Fruit fly (Drosophila melanogaster) whole organism, wandering third instar larva: ENCODE results near the gene TotA.

ENCODE experiments used
- Abd-B ChIP-seq: fragments of >200 bp; optimal IDR thresholded peaks from 2 replicates; lab custom pipeline; 2017; ENCODE audit warnings: missing biosample characterization, missing genetic modification characterization
- CG32264 ChIP-seq: fragments of 200-800 bp; sonication (Bioruptor generic); optimal IDR thresholded peaks from 2 replicates; lab custom pipeline; 2016; ENCODE audit warnings: missing biosample characterization, missing genetic modification characterization
- CG9705 ChIP-seq: fragments of 200-800 bp; sonication (Bioruptor generic); optimal IDR thresholded peaks from 2 replicates; lab custom pipeline; 2018; ENCODE audit warnings: missing biosample characterization, mild to moderate bottlenecking, missing genetic modification characterization
- CrebA ChIP-seq: fragments of 200-800 bp; sonication (Bioruptor generic); optimal IDR thresholded peaks from 2 replicates; lab custom pipeline; 2016; ENCODE audit warnings: missing biosample characterization, mild to moderate bottlenecking, missing genetic modification characterization, borderline replicate concordance
- Dfd ChIP-seq: fragments of >200 bp; optimal IDR thresholded peaks from 2 replicates; lab custom pipeline; 2017; ENCODE audit warnings: missing biosample characterization, missing genetic modification characterization
- Dif ChIP-seq: fragments of 200-275, 200-300 bp; sonication (Bioruptor generic); optimal IDR thresholded peaks from 2 replicates; lab custom pipeline; 2018; ENCODE audit warnings: missing biosample characterization, missing genetic modification characterization; ENCODE audit not compliant: partially characterized antibody
- GATAd ChIP-seq: sonication (Bioruptor generic); optimal IDR thresholded peaks from 2 replicates; lab custom pipeline; 2016; ENCODE audit warnings: missing biosample characterization, missing genetic modification characterization
- HLH106 ChIP-seq: fragments of 200-800 bp; optimal IDR thresholded peaks from 3 replicates; lab custom pipeline; 2019; ENCODE audit warnings: missing biosample characterization, mild to moderate bottlenecking, missing genetic modification characterization, moderate library complexity
- Hnf4 ChIP-seq: fragments of 200-800 bp; sonication (Bioruptor generic); optimal IDR thresholded peaks from 2 replicates; lab custom pipeline; 2016; ENCODE audit warnings: missing biosample characterization, mild to moderate bottlenecking, missing genetic modification characterization
- Hr78 ChIP-seq: fragments of >200 bp; optimal IDR thresholded peaks from 2 replicates; lab custom pipeline; 2017; ENCODE audit warnings: missing biosample characterization, missing genetic modification characterization
- Hr83 ChIP-seq: fragments of 200-300 bp; sonication (Bioruptor generic); optimal IDR thresholded peaks from 2 replicates; lab custom pipeline; 2016; ENCODE audit warnings: missing biosample characterization, mild to moderate bottlenecking, missing genetic modification characterization, moderate library complexity; ENCODE audit not compliant: poor library complexity, severe bottlenecking
- Jra ChIP-seq: sonication (Bioruptor generic); optimal IDR thresholded peaks from 2 replicates; lab custom pipeline; 2016; ENCODE audit warnings: missing biosample characterization, missing genetic modification characterization
- Mio ChIP-seq: sonication (Bioruptor generic); optimal IDR thresholded peaks from 2 replicates; lab custom pipeline; 2016; ENCODE audit warnings: missing biosample characterization, missing genetic modification characterization
- Myc ChIP-seq: fragments of >200 bp; optimal IDR thresholded peaks from 2 replicates; lab custom pipeline; 2017
- N ChIP-seq: fragments of >200 bp; optimal IDR thresholded peaks from 2 replicates; lab custom pipeline; 2018; ENCODE audit warnings: missing biosample characterization, missing external identifiers, missing genetic modification characterization
- OdsH ChIP-seq: fragments of 200-800 bp; sonication (Bioruptor generic); optimal IDR thresholded peaks from 2 replicates; lab custom pipeline; 2016; ENCODE audit warnings: missing biosample characterization, mild to moderate bottlenecking, missing genetic modification characterization
- Rel ChIP-seq, 2 experiments: fragments of 200-800 bp; sonication (Bioruptor generic) in 1 of 2; optimal IDR thresholded peaks; 2 replicates in 1 of 2; 3 replicates in 1 of 2; lab custom pipeline; 2016 to 2019; ENCODE audit warnings: mild to moderate bottlenecking in 2 of 2, missing biosample characterization in 2 of 2, missing genetic modification characterization in 2 of 2, moderate library complexity in 1 of 2
- Sp1 ChIP-seq: fragments of 200-800 bp; sonication (Bioruptor generic); optimal IDR thresholded peaks from 3 replicates; lab custom pipeline; 2019; ENCODE audit warnings: missing biosample characterization, mild to moderate bottlenecking, missing genetic modification characterization, moderate library complexity
- Vsx2 ChIP-seq: fragments of 200-300, 225-300 bp; sonication (Bioruptor generic); optimal IDR thresholded peaks from 2 replicates; lab custom pipeline; 2018; ENCODE audit warnings: missing biosample characterization, missing genetic modification characterization; ENCODE audit not compliant: partially characterized antibody
- br ChIP-seq: fragments of 200-800 bp; sonication (Bioruptor generic); optimal IDR thresholded peaks from 2 replicates; lab custom pipeline; 2016; ENCODE audit warnings: missing biosample characterization, missing genetic modification characterization
- brk ChIP-seq: fragments of 200-800 bp; sonication (Bioruptor generic); optimal IDR thresholded peaks from 2 replicates; lab custom pipeline; 2016; ENCODE audit warnings: missing biosample characterization, mild to moderate bottlenecking, missing genetic modification characterization
- dl ChIP-seq, 2 experiments: fragments of 175-275, 200-275 bp in 1 of 2; fragments of 200-275 bp in 1 of 2; sonication (Bioruptor generic); optimal IDR thresholded peaks; lab custom pipeline; 2018; ENCODE audit warnings: mild to moderate bottlenecking in 2 of 2, missing biosample characterization in 2 of 2, missing genetic modification characterization in 2 of 2, moderate library complexity in 2 of 2; ENCODE audit not compliant: partially characterized antibody in 2 of 2, insufficient read depth in 1 of 2
- dmrt93B ChIP-seq: fragments of 200-800 bp; sonication (Bioruptor generic); optimal IDR thresholded peaks from 2 replicates; lab custom pipeline; 2018; ENCODE audit warnings: missing biosample characterization, mild to moderate bottlenecking, missing genetic modification characterization
- dsf ChIP-seq: sonication (Bioruptor generic); optimal IDR thresholded peaks from 2 replicates; lab custom pipeline; 2016; ENCODE audit warnings: missing biosample characterization, missing genetic modification characterization, borderline replicate concordance
- ey ChIP-seq: fragments of 200-800 bp; sonication (Bioruptor generic); optimal IDR thresholded peaks from 2 replicates; lab custom pipeline; 2016; ENCODE audit warnings: missing biosample characterization, missing genetic modification characterization
- foxo ChIP-seq, 2 experiments: fragments of 200-800 bp; sonication (Bioruptor generic); optimal IDR thresholded peaks; 2 replicates in 1 of 2; 3 replicates in 1 of 2; lab custom pipeline; 2016 to 2017; ENCODE audit warnings: missing biosample characterization in 2 of 2, missing genetic modification characterization in 2 of 2
- fru ChIP-seq: fragments of 200-800 bp; sonication (Bioruptor generic); optimal IDR thresholded peaks from 3 replicates; lab custom pipeline; 2016; ENCODE audit warnings: missing biosample characterization, mild to moderate bottlenecking, missing genetic modification characterization
- h ChIP-seq: fragments of 200-800 bp; sonication (Bioruptor generic); optimal IDR thresholded peaks from 3 replicates; lab custom pipeline; 2016; ENCODE audit warnings: missing biosample characterization, mild to moderate bottlenecking, missing genetic modification characterization
- jim ChIP-seq: fragments of 175-275, 200-325 bp; sonication (Bioruptor generic); optimal IDR thresholded peaks from 2 replicates; lab custom pipeline; 2016; ENCODE audit warnings: missing biosample characterization, mild to moderate bottlenecking, missing genetic modification characterization
- lola ChIP-seq: fragments of >200 bp; optimal IDR thresholded peaks from 2 replicates; lab custom pipeline; 2017; ENCODE audit warnings: missing biosample characterization, missing genetic modification characterization
- pan ChIP-seq: fragments of >200 bp; optimal IDR thresholded peaks from 2 replicates; lab custom pipeline; 2017
- psq ChIP-seq: fragments of 200-800 bp; sonication (Bioruptor generic); optimal IDR thresholded peaks from 3 replicates; lab custom pipeline; 2017; ENCODE audit warnings: missing biosample characterization, mild to moderate bottlenecking, missing genetic modification characterization, moderate library complexity
- rgr ChIP-seq: fragments of 200-800 bp; sonication (Bioruptor generic); optimal IDR thresholded peaks from 3 replicates; lab custom pipeline; 2016; ENCODE audit warnings: missing biosample characterization, mild to moderate bottlenecking, missing genetic modification characterization
- sage ChIP-seq: fragments of 200-800 bp; sonication (Bioruptor generic); optimal IDR thresholded peaks from 2 replicates; lab custom pipeline; 2016; ENCODE audit warnings: missing biosample characterization, mild to moderate bottlenecking, missing genetic modification characterization
- sv ChIP-seq: fragments of 200-800 bp; sonication (Bioruptor generic); optimal IDR thresholded peaks from 3 replicates; lab custom pipeline; 2016; ENCODE audit warnings: missing biosample characterization, missing genetic modification characterization
- tai ChIP-seq: sonication (Bioruptor generic); optimal IDR thresholded peaks from 2 replicates; lab custom pipeline; 2016; ENCODE audit warnings: missing biosample characterization, missing genetic modification characterization
- usp ChIP-seq: fragments of >200 bp; optimal IDR thresholded peaks from 2 replicates; lab custom pipeline; 2017; ENCODE audit warnings: missing biosample characterization, missing genetic modification characterization
- woc ChIP-seq: sonication (Bioruptor generic); optimal IDR thresholded peaks from 2 replicates; lab custom pipeline; 2016; ENCODE audit warnings: missing biosample characterization, mild to moderate bottlenecking, missing genetic modification characterization

TotA gene

DNA sequence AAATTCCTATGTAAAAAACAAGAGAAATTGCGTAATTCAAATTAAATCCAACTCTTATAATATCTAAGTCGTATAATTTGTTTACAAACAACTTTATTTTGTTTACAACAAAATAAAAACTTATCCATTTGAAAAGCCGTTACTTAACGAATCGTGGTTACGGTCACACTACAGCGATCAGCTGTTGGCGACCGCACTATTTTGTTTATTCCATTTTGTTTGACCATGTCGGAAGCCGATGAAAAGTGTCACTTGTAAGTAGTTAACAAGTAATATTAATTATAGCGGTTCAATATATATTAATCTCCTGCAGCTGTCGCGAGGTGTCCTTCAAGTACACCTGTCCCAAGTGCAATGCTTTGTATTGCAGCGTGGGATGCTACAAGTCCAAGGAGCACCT, 39.9 kb upstream of the TotA start, which contains the start of gene CG31223:
Gene CG31223 (plus strand): TSS at position 165 of the 400 bp plus-strand sequence.
- TF ChIP-seq CG9705 (GFP tag; lab: Kevin White, UChicago) (no peak), dl (GFP tag; optimal IDR thresholded peaks at IDR 0.05; lab: Kevin White, UChicago; ENCODE audit: insufficient read depth in 1 of 2, partially characterized antibody in 2 of 2) (no peak), Myc (lab: Kevin White, UChicago) (no peak), sage (GFP tag; lab: Kevin White, UChicago) (peak; percentile 2)

dm6 chr3R:20832689-20833524, 37.9 kb upstream of the TotA start, which contains the start of gene Synd:
Synd (plus strand) TSS chr3R:20832799.
- TF ChIP-seq CrebA (no peak), Rel (GFP tag; optimal IDR thresholded peaks at IDR 0.05; lab: Kevin White, UChicago) (no peak), Rel (tag; optimal IDR thresholded peaks at IDR 0.05; lab: Kevin White, UChicago) (peak; percentile 78), CG32264 (GFP tag; lab: Kevin White, UChicago) (no peak), usp (GFP tag; lab: Kevin White, UChicago) (no peak), sage (GFP tag; lab: Kevin White, UChicago) (no peak), Hr83 (GFP tag; lab: Kevin White, UChicago) (peak; percentile 50), N (GFP tag; lab: Kevin White, UChicago) (peak; percentile 57), dmrt93B (GFP tag; lab: Kevin White, UChicago) (no peak), sv (GFP tag; lab: Kevin White, UChicago) (no peak), Sp1 (no peak), h (GFP tag; lab: Kevin White, UChicago) (peak; percentile 71), HLH106 (tag; lab: Kevin White, UChicago) (no peak), dl (GFP tag; optimal IDR thresholded peaks at IDR 0.05; lab: Kevin White, UChicago; ENCODE audit: insufficient read depth in 1 of 2, partially characterized antibody in 2 of 2) (no peak), lola (GFP tag; lab: Kevin White, UChicago) (peak; percentile 12), Abd-B (GFP tag; lab: Kevin White, UChicago) (peak; percentile 15), Hr78 (GFP tag; lab: Kevin White, UChicago) (no peak), CG9705 (GFP tag; lab: Kevin White, UChicago) (no peak), psq (GFP tag; lab: Kevin White, UChicago) (no peak), brk (GFP tag; lab: Kevin White, UChicago) (no peak), ey (GFP tag; lab: Kevin White, UChicago) (peak; percentile 44), Myc (lab: Kevin White, UChicago) (no peak), Dif (peak; percentile 11), dsf (GFP tag; lab: Kevin White, UChicago) (no peak), Vsx2 (GFP tag; lab: Kevin White, UChicago) (no peak), Mio (GFP tag; lab: Kevin White, UChicago) (no peak), jim (no peak), Dfd (GFP tag; lab: Kevin White, UChicago) (peak; percentile 44), pan (no peak), foxo (GFP tag; optimal IDR thresholded peaks at IDR 0.05; lab: Kevin White, UChicago) (peak in 1 of 2 experiments; percentile 55), woc (GFP tag; lab: Kevin White, UChicago) (peak; percentile 2), fru (GFP tag; lab: Kevin White, UChicago) (peak; percentile 46), GATAd (GFP tag; lab: Kevin White, UChicago) (no peak), Jra (no peak), OdsH (peak; percentile 26), tai (GFP tag; lab: Kevin White, UChicago) (peak; percentile 17), Hnf4 (GFP tag; lab: Kevin White, UChicago) (no peak), rgr (peak; percentile 37), br (GFP tag; lab: Kevin White, UChicago) (peak; percentile 30)
